Worm (Caenorhabditis elegans): Measurements from ENCODE around the gene H40L08.9.

ce11 chrX:15036287-15036686 lies 40.0 kb downstream of the H40L08.9 start:
- TF ChIP-seq lsl-1 (GFP tag; optimal IDR thresholded peaks at IDR 0.05) (no peak), Y79H2A.3 (GFP tag; conservative IDR thresholded peaks at IDR 0.05) (no peak)

All from whole organism, young adult.